Fruit fly (Drosophila melanogaster): ENCODE results near the gene CG9981.

dm6 chrX:16449316-16449715 lies 44.4 kb upstream of the CG9981 start:
- no peak for TF ChIP-seq rn (GFP tag; IDR thresholded peaks at IDR 0.05)
- no peak for TF ChIP-seq Snoo (tag; optimal IDR thresholded peaks at IDR 0.05)
- no peak for TF ChIP-seq CG8301 (tag; optimal IDR thresholded peaks at IDR 0.05)

Measured in whole organism, pupa.